Fruit fly (Drosophila melanogaster) whole organism, embryonic: ENCODE data around the gene RhoGEF4.

Source experiments
- Ada2b ChIP-seq: fragments of 200-800 bp; sonication (Bioruptor generic); IDR thresholded peaks from 2 replicates; pipeline ENCODE4 v1.3.6; 2022; ENCODE audit warnings: missing biosample characterization, missing genetic modification characterization
- Asciz ChIP-seq: fragments of 200-800 bp; sonication (Bioruptor generic); optimal IDR thresholded peaks from 2 replicates; lab custom pipeline; 2017; ENCODE audit warnings: missing biosample characterization, mild to moderate bottlenecking, missing genetic modification characterization, missing genetic modification reagents
- Atf3 ChIP-seq: fragments of 200-800 bp; sonication (Bioruptor generic); optimal IDR thresholded peaks from 3 replicates; lab custom pipeline; 2016; ENCODE audit warnings: missing biosample characterization, missing genetic modification characterization
- BtbVII ChIP-seq: fragments of 200-800 bp; sonication (Bioruptor generic); optimal IDR thresholded peaks from 3 replicates; lab custom pipeline; 2017; ENCODE audit warnings: missing biosample characterization, mild to moderate bottlenecking, missing genetic modification characterization
- CG10274 ChIP-seq: fragments of 200-800 bp; sonication (Bioruptor generic); optimal IDR thresholded peaks from 3 replicates; lab custom pipeline; 2017; ENCODE audit warnings: missing biosample characterization, mild to moderate bottlenecking, missing genetic modification characterization
- CG10462 ChIP-seq: fragments of 200-800 bp; sonication (Bioruptor generic); optimal IDR thresholded peaks from 2 replicates; lab custom pipeline; 2016; ENCODE audit warnings: missing biosample characterization, missing genetic modification characterization
- CG11085 ChIP-seq: fragments of 200-800 bp; sonication (Bioruptor generic); IDR thresholded peaks from 2 replicates; pipeline ENCODE4 v1.3.6; 2022; ENCODE audit warnings: missing biosample characterization, missing genetic modification characterization
- CG11504 ChIP-seq: fragments of 200-800 bp; sonication (Bioruptor generic); optimal IDR thresholded peaks from 3 replicates; lab custom pipeline; 2019; ENCODE audit warnings: missing biosample characterization, mild to moderate bottlenecking, missing genetic modification characterization, moderate library complexity
- CG12219 ChIP-seq: fragments of 200-800 bp; sonication (Bioruptor generic); optimal IDR thresholded peaks from 3 replicates; lab custom pipeline; 2018; ENCODE audit warnings: missing biosample characterization, mild to moderate bottlenecking, missing genetic modification characterization
- CG13123 ChIP-seq: fragments of 200-800 bp; sonication (Bioruptor generic); optimal IDR thresholded peaks from 2 replicates; lab custom pipeline; 2016; ENCODE audit warnings: missing biosample characterization, missing genetic modification characterization
- CG13287 ChIP-seq: fragments of 200-800 bp; sonication (Bioruptor generic); IDR thresholded peaks from 2 replicates; pipeline ENCODE4 v1.3.6; 2022; ENCODE audit warnings: missing biosample characterization, missing genetic modification characterization; ENCODE audit not compliant: partially characterized antibody
- CG14014 ChIP-seq: fragments of 200-800 bp; sonication (Bioruptor generic); IDR thresholded peaks from 2 replicates; pipeline ENCODE4 v1.3.6; 2022; ENCODE audit warnings: missing biosample characterization, missing genetic modification characterization
- CG14441 ChIP-seq: fragments of 200-800 bp; sonication (Bioruptor generic); IDR thresholded peaks from 2 replicates; pipeline ENCODE4 v1.3.6; 2022; ENCODE audit warnings: missing biosample characterization, missing genetic modification characterization
- CG15073 ChIP-seq: fragments of 200-800 bp; sonication (Bioruptor generic); optimal IDR thresholded peaks from 2 replicates; lab custom pipeline; 2016; ENCODE audit warnings: missing biosample characterization, missing genetic modification characterization
- CG15601 ChIP-seq: fragments of 200-800 bp; sonication (Bioruptor generic); optimal IDR thresholded peaks from 3 replicates; lab custom pipeline; 2019; ENCODE audit warnings: missing biosample characterization, mild to moderate bottlenecking, missing genetic modification characterization, moderate library complexity
- CG1602 ChIP-seq: fragments of 200-800 bp; sonication (Bioruptor generic); optimal IDR thresholded peaks from 3 replicates; lab custom pipeline; 2016; ENCODE audit warnings: missing biosample characterization, missing genetic modification characterization
- CG17802 ChIP-seq: fragments of 200-800 bp; sonication (Bioruptor generic); optimal IDR thresholded peaks from 2 replicates; lab custom pipeline; 2018; ENCODE audit warnings: missing biosample characterization, mild to moderate bottlenecking, missing genetic modification characterization, moderate library complexity
- CG2202 ChIP-seq: fragments of 200-800 bp; sonication (Bioruptor generic); optimal IDR thresholded peaks from 2 replicates; lab custom pipeline; 2018; ENCODE audit warnings: missing biosample characterization, mild to moderate bottlenecking, missing genetic modification characterization
- CG30403 ChIP-seq: fragments of 200-800 bp; sonication (Bioruptor generic); optimal IDR thresholded peaks from 3 replicates; lab custom pipeline; 2016; ENCODE audit warnings: missing biosample characterization, missing genetic modification characterization
- CG31441 ChIP-seq: fragments of 200-800 bp; sonication (Bioruptor generic); IDR thresholded peaks from 2 replicates; pipeline ENCODE4 v1.3.6; 2022; ENCODE audit warnings: missing biosample characterization, missing genetic modification characterization
- CG5180 ChIP-seq: fragments of 200-800 bp; sonication (Bioruptor generic); optimal IDR thresholded peaks from 3 replicates; lab custom pipeline; 2017; ENCODE audit warnings: missing biosample characterization, missing genetic modification characterization, mild to moderate bottlenecking, moderate library complexity, missing genetic modification reagents
- CG6254 ChIP-seq: fragments of 200-800 bp; sonication (Bioruptor generic); optimal IDR thresholded peaks from 3 replicates; lab custom pipeline; 2017; ENCODE audit warnings: mild to moderate bottlenecking, missing biosample characterization, missing genetic modification reagents, missing genetic modification characterization
- CG7928 ChIP-seq: fragments of 200-800 bp; sonication (Bioruptor generic); optimal IDR thresholded peaks from 2 replicates; lab custom pipeline; 2017; ENCODE audit warnings: missing biosample characterization, mild to moderate bottlenecking, missing genetic modification characterization
- CG8281 ChIP-seq: fragments of 200-800 bp; sonication (Bioruptor generic); optimal IDR thresholded peaks from 2 replicates; lab custom pipeline; 2018; ENCODE audit warnings: missing biosample characterization, mild to moderate bottlenecking, missing genetic modification characterization, moderate library complexity
- CG8765 ChIP-seq: fragments of 200-800 bp; sonication (Bioruptor generic); IDR thresholded peaks from 2 replicates; pipeline ENCODE4 v1.3.6; 2022; ENCODE audit warnings: missing biosample characterization, missing genetic modification characterization
- Dip2 ChIP-seq: fragments of 200-800 bp; sonication (Bioruptor generic); IDR thresholded peaks from 2 replicates; pipeline ENCODE4 v1.3.6; 2022; ENCODE audit warnings: missing biosample characterization, missing genetic modification characterization
- Fer3 ChIP-seq: fragments of 200-800 bp; sonication (Bioruptor generic); optimal IDR thresholded peaks from 2 replicates; lab custom pipeline; 2018; ENCODE audit warnings: missing biosample characterization, mild to moderate bottlenecking, missing genetic modification characterization, moderate library complexity
- HLH54F ChIP-seq: fragments of 200-800 bp; sonication (Bioruptor generic); optimal IDR thresholded peaks from 3 replicates; lab custom pipeline; 2016; ENCODE audit warnings: missing biosample characterization, missing genetic modification characterization
- Med ChIP-seq: fragments of 200-800 bp; sonication (Bioruptor generic); peaks from one replicate; lab custom pipeline; 2016; ENCODE audit warnings: missing biosample characterization, missing genetic modification characterization, mild to moderate bottlenecking, inconsistent platforms, moderate library complexity
- NC2α ChIP-seq: fragments of 200-800 bp; sonication (Bioruptor generic); optimal IDR thresholded peaks from 2 replicates; lab custom pipeline; 2016; ENCODE audit warnings: missing biosample characterization, missing genetic modification characterization
- NK7.1 ChIP-seq: fragments of 200-800 bp; sonication (Bioruptor generic); optimal IDR thresholded peaks from 3 replicates; lab custom pipeline; 2016; ENCODE audit warnings: missing biosample characterization, missing genetic modification characterization
- NfI ChIP-seq: fragments of 200-800 bp; sonication (Bioruptor generic); optimal IDR thresholded peaks from 3 replicates; lab custom pipeline; 2018; ENCODE audit warnings: missing biosample characterization, mild to moderate bottlenecking, missing genetic modification characterization, moderate library complexity
- Rx ChIP-seq: fragments of 200-800 bp; sonication (Bioruptor generic); IDR thresholded peaks from 2 replicates; pipeline ENCODE4 v1.3.6; 2022; ENCODE audit warnings: missing biosample characterization, missing genetic modification characterization
- Spps ChIP-seq: fragments of 200-800 bp; sonication (Bioruptor generic); optimal IDR thresholded peaks from 2 replicates; lab custom pipeline; 2018; ENCODE audit warnings: missing biosample characterization, mild to moderate bottlenecking, missing genetic modification characterization
- Sry-δ ChIP-seq: fragments of 200-800 bp; sonication (Bioruptor generic); optimal IDR thresholded peaks from 2 replicates; lab custom pipeline; 2016; ENCODE audit warnings: missing biosample characterization, missing genetic modification characterization
- ap ChIP-seq: fragments of 200-800 bp; sonication (Bioruptor generic); IDR thresholded peaks from 2 replicates; pipeline ENCODE4 v1.3.6; 2022; ENCODE audit warnings: missing biosample characterization, missing genetic modification characterization
- az2 ChIP-seq: fragments of 200-800 bp; sonication (Bioruptor generic); optimal IDR thresholded peaks from 3 replicates; lab custom pipeline; 2016; ENCODE audit warnings: missing biosample characterization, missing genetic modification characterization
- corto ChIP-seq: fragments of 200-800 bp; sonication (Bioruptor generic); optimal IDR thresholded peaks from 2 replicates; lab custom pipeline; 2016; ENCODE audit warnings: missing biosample characterization, mild to moderate bottlenecking, missing genetic modification characterization, moderate library complexity
- cwo ChIP-seq: fragments of 200-800 bp; sonication (Bioruptor generic); optimal IDR thresholded peaks from 3 replicates; lab custom pipeline; 2017; ENCODE audit warnings: missing biosample characterization, missing genetic modification characterization, mild to moderate bottlenecking, moderate library complexity, missing genetic modification reagents
- disco-r ChIP-seq: fragments of 200-800 bp; sonication (Bioruptor generic); optimal IDR thresholded peaks from 2 replicates; lab custom pipeline; 2016; ENCODE audit warnings: missing biosample characterization, missing genetic modification characterization
- gcm2 ChIP-seq: fragments of 200-800 bp; sonication (Bioruptor generic); optimal IDR thresholded peaks from 2 replicates; lab custom pipeline; 2016; ENCODE audit warnings: missing biosample characterization, missing genetic modification characterization
- hb ChIP-seq: fragments of 200-800 bp; sonication (Bioruptor generic); IDR thresholded peaks from 3 replicates; pipeline ENCODE4 v1.3.6; 2022; ENCODE audit warnings: missing biosample characterization, missing genetic modification characterization; ENCODE audit not compliant: partially characterized antibody
- hkb ChIP-seq, 2 experiments: fragments of 200-800 bp in 1 of 2; fragments of >200 bp in 1 of 2; sonication (Bioruptor generic) in 1 of 2; IDR thresholded peaks in 1 of 2; optimal IDR thresholded peaks in 1 of 2; 2 replicates each; pipeline versions ENCODE4 v1.3.6 to Lab custom; 2017 to 2022; ENCODE audit warnings: missing biosample characterization in 1 of 2, missing genetic modification characterization in 1 of 2
- hth ChIP-seq: fragments of >200 bp; optimal IDR thresholded peaks from 2 replicates; lab custom pipeline; 2017; ENCODE audit warnings: inconsistent platforms
- jumu ChIP-seq: fragments of 200-800 bp; sonication (Bioruptor generic); optimal IDR thresholded peaks from 3 replicates; lab custom pipeline; 2016; ENCODE audit warnings: missing biosample characterization, missing genetic modification characterization
- peb ChIP-seq: fragments of 200-800 bp; sonication (Bioruptor generic); IDR thresholded peaks from 2 replicates; pipeline ENCODE4 v1.3.6; 2022; ENCODE audit warnings: missing biosample characterization, missing genetic modification characterization
- schlank ChIP-seq: fragments of 200-800 bp; sonication (Bioruptor generic); optimal IDR thresholded peaks from 2 replicates; lab custom pipeline; 2018; ENCODE audit warnings: missing biosample characterization, mild to moderate bottlenecking, missing genetic modification characterization
- trem ChIP-seq: fragments of 200-800 bp; optimal IDR thresholded peaks from 3 replicates; lab custom pipeline; 2019; ENCODE audit warnings: missing biosample characterization, mild to moderate bottlenecking, missing genetic modification characterization, moderate library complexity
- tup ChIP-seq: fragments of 200-800 bp; sonication (Bioruptor generic); optimal IDR thresholded peaks from 2 replicates; lab custom pipeline; 2016; ENCODE audit warnings: missing biosample characterization, mild to moderate bottlenecking, missing genetic modification characterization, moderate library complexity

RhoGEF4 gene

DNA sequence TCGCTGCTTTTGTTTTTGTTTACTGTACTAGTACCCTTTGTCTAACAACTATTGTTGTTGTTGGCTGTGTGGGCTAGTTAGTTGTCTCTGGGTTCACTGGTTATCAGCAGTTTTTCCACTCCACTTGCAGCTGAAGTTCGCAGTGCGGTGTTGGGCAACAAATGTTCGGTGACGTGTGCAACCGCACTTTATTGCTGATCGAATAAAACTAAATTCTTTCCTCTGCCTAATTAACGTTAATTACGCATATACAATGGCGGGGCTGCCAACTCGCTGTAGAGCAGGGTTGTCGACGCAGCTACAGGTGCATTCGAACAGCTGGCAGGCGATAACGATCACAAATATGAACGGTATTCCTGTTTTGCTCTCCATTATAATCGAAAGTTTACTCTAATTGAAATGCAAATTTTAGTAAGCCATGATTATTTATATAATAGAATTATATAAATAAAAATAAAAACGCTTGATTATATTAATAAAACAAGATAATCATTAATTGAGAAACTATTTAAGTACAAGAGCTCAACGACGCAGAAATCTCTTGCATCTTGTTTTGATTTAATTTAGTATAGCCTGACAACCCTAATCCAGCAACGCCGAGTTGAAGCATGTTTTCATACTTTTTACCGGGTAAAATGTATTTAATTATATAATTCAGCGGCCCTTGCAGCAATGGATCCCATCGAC, 5.5 kb upstream of the RhoGEF4 start, which contains the start of the genes mrva, CG42307 and mus312 (continued):
- TF ChIP-seq HLH54F (GFP tag; lab: Kevin White, UChicago) (peak; percentile 49), CG1602 (peak; percentile 81), disco-r (GFP tag; lab: Kevin White, UChicago) (no peak), CG14014 (GFP tag; lab: Robert Waterston, UW) (peak; percentile 89), Asciz (GFP tag; lab: Kevin White, UChicago) (no peak), corto (GFP tag; lab: Kevin White, UChicago) (no peak), ap (peak; percentile 53; the same call in 1 of the 2 replicates), CG8281 (tag; lab: Kevin White, UChicago) (no peak), Fer3 (tag; lab: Kevin White, UChicago) (peak; percentile 91), CG14441 (peak; percentile 69), cwo (peak; percentile 78), CG10462 (peak; percentile 72), schlank (tag; lab: Kevin White, UChicago) (peak; percentile 54), CG31441 (GFP tag; lab: Robert Waterston, UW) (no peak; the same call in 1 of the 2 replicates), Atf3 (peak; percentile 49), hkb (optimal IDR thresholded peaks at IDR 0.05; lab: Kevin White, UChicago) (no peak), hkb (GFP tag; IDR thresholded peaks at IDR 0.05; lab: Robert Waterston, UW) (peak; percentile 63; the same call in 1 of the 2 replicates), CG13123 (GFP tag; lab: Kevin White, UChicago) (peak; percentile 74), NK7.1 (no peak), Sry-δ (GFP tag; lab: Kevin White, UChicago) (peak; percentile 42), CG2202 (peak; percentile 66), CG15073 (GFP tag; lab: Kevin White, UChicago) (peak; percentile 41), CG12219 (GFP tag; lab: Kevin White, UChicago) (peak; percentile 32), CG17802 (peak; percentile 53), NC2α (GFP tag; lab: Kevin White, UChicago) (no peak), trem (peak; percentile 99), CG30403 (GFP tag; lab: Kevin White, UChicago) (peak; percentile 84), NfI (GFP tag; lab: Kevin White, UChicago) (peak; percentile 91), tup (GFP tag; lab: Kevin White, UChicago) (peak; percentile 42), hth (lab: Kevin White, UChicago) (no peak), CG11504 (tag; lab: Kevin White, UChicago) (peak; percentile 91), Dip2 (GFP tag; lab: Robert Waterston, UW) (no peak), CG11085 (GFP tag; lab: Robert Waterston, UW) (peak; percentile 71), CG13287 (GFP tag; lab: Robert Waterston, UW) (peak; percentile 52), az2 (peak; percentile 88), jumu (GFP tag; lab: Kevin White, UChicago) (peak; percentile 1), BtbVII (GFP tag; lab: Kevin White, UChicago) (peak; percentile 86), CG6254 (GFP tag; lab: Kevin White, UChicago) (no peak), Rx (peak; percentile 3; the same call in 1 of the 2 replicates), Ada2b (peak; percentile 82), Spps (tag; lab: Kevin White, UChicago) (peak; percentile 72), gcm2 (GFP tag; lab: Kevin White, UChicago) (no peak), CG15601 (tag; lab: Kevin White, UChicago) (peak; percentile 93), CG7928 (GFP tag; lab: Kevin White, UChicago) (peak; percentile 47), hb (no peak), CG10274 (no peak), peb (GFP tag; lab: Robert Waterston, UW) (peak; percentile 49; the same call in 1 of the 2 replicates), CG5180 (GFP tag; lab: Kevin White, UChicago) (no peak), CG8765 (GFP tag; lab: Robert Waterston, UW) (0 out of 2 replicates have a peak, but pooled peaks have one; percentile 54), Med (GFP tag; lab: Kevin White, UChicago) (peak; percentile 94)
